Worm (Caenorhabditis elegans) whole organism, L2 larva: ENCODE measurements around the gene R160.5.

Experiments used
- C34F6.9 ChIP-seq: fragments of 150-350 bp; optimal IDR thresholded peaks from 2 replicates; lab custom pipeline; 2014; ENCODE audit warnings: missing biosample characterization, missing genetic modification characterization
- ama-1 ChIP-seq: fragments of 150-350 bp; optimal IDR thresholded peaks from 2 replicates; lab custom pipeline; 2018; ENCODE audit warnings: inconsistent platforms
- elt-3 ChIP-seq: sonication (generic microtip); optimal IDR thresholded peaks from 2 replicates; lab custom pipeline; 2017; ENCODE audit warnings: missing biosample characterization, missing genetic modification characterization
- lin-39 ChIP-seq: fragments of 150-350 bp; optimal IDR thresholded peaks from 2 replicates; lab custom pipeline; 2014; ENCODE audit warnings: missing biosample characterization, missing genetic modification reagents, missing genetic modification characterization
- lsy-2 ChIP-seq, 2 experiments: fragments of 150-350 bp in 1 of 2; sonication (generic microtip) in 1 of 2; optimal IDR thresholded peaks; 2 replicates each; lab custom pipeline; 2014 to 2017; ENCODE audit warnings: missing biosample characterization in 2 of 2, missing genetic modification characterization in 2 of 2
- nhr-10 ChIP-seq: sonication (generic microtip); optimal IDR thresholded peaks from 2 replicates; lab custom pipeline; 2017; ENCODE audit warnings: missing biosample characterization, missing genetic modification characterization
- nhr-11 ChIP-seq: fragments of 150-350 bp; optimal IDR thresholded peaks from 2 replicates; lab custom pipeline; 2014; ENCODE audit warnings: missing biosample characterization, missing genetic modification characterization
- unc-55 ChIP-seq: fragments of 150-350 bp; sonication (generic microtip); optimal IDR thresholded peaks from 3 replicates; lab custom pipeline; 2014; ENCODE audit warnings: missing biosample characterization, missing genetic modification reagents, missing genetic modification characterization
- unc-62 ChIP-seq: fragments of 150-350 bp; optimal IDR thresholded peaks from 2 replicates; lab custom pipeline; 2014; ENCODE audit warnings: missing biosample characterization, missing genetic modification reagents, missing genetic modification characterization

DNA sequence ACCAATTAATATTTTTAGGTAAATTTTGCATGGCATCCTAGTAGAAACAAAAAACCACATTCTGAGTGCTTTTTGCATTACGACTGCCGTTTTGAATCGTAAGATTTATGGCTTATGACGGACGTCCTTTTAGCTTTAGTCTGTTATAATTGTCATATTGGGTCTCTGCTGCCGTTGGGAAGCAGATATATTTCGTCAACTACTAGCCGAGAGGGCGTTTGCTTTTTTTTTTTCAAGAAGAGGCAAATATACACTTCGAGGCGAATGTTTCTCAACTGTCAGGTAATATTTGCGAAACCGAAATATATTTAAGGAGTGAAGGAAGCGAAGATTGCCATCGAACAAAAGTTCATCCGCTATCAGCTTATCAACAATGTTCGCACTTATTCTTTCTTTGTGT is 26.7 kb downstream of the R160.5 start, which contains the start of gene F14H12.3:
- TF ChIP-seq nhr-10 (tag; lab: Kevin White, UChicago): no peak
- TF ChIP-seq nhr-11 (tag; lab: Kevin White, UChicago): no peak
- TF ChIP-seq ama-1 (lab: Kevin White, UChicago): no peak
- no peak for TF ChIP-seq unc-55
- no peak for TF ChIP-seq C34F6.9 (tag; lab: Kevin White, UChicago)
- no peak for TF ChIP-seq lin-39 (tag; lab: Kevin White, UChicago)
- TF ChIP-seq elt-3 (tag; lab: Kevin White, UChicago): no peak
- TF ChIP-seq lsy-2 (tag; optimal IDR thresholded peaks at IDR 0.05; lab: Kevin White, UChicago): no peak
- TF ChIP-seq unc-62 (GFP tag; lab: Kevin White, UChicago): no peak
